Fruit fly (Drosophila melanogaster) whole organism, embryonic: ENCODE results near the gene mRpL10.

ENCODE experiments used
- Atf3 ChIP-seq: fragments of 200-800 bp; sonication (Bioruptor generic); optimal IDR thresholded peaks from 3 replicates; lab custom pipeline; 2016; ENCODE audit warnings: missing biosample characterization, missing genetic modification characterization
- Atf6 ChIP-seq: fragments of 200-800 bp; sonication (Bioruptor generic); IDR thresholded peaks from 2 replicates; pipeline ENCODE4 v1.3.6; 2022; ENCODE audit warnings: missing biosample characterization, missing genetic modification characterization
- Bdp1 ChIP-seq: fragments of 200-800 bp; sonication (Bioruptor generic); optimal IDR thresholded peaks from 3 replicates; lab custom pipeline; 2016; ENCODE audit warnings: missing biosample characterization, missing genetic modification characterization
- CG10366 ChIP-seq: fragments of 200-800 bp; sonication (Bioruptor generic); IDR thresholded peaks from 2 replicates; pipeline ENCODE4 v1.3.6; 2022; ENCODE audit warnings: missing biosample characterization, missing genetic modification characterization
- CG11560 ChIP-seq: fragments of 200-800 bp; sonication (Bioruptor generic); IDR thresholded peaks from 3 replicates; pipeline ENCODE4 v1.3.6; 2022; ENCODE audit warnings: missing biosample characterization, missing genetic modification characterization
- CG12219 ChIP-seq: fragments of 200-800 bp; sonication (Bioruptor generic); optimal IDR thresholded peaks from 3 replicates; lab custom pipeline; 2018; ENCODE audit warnings: missing biosample characterization, mild to moderate bottlenecking, missing genetic modification characterization
- CG14050 ChIP-seq: fragments of 200-800 bp; sonication (Bioruptor generic); IDR thresholded peaks from 3 replicates; pipeline ENCODE4 v1.3.6; 2022; ENCODE audit warnings: missing biosample characterization, missing genetic modification characterization
- CG15514 ChIP-seq: fragments of 200-800 bp; sonication (Bioruptor generic); optimal IDR thresholded peaks from 3 replicates; lab custom pipeline; 2017; ENCODE audit warnings: missing biosample characterization, missing genetic modification characterization, mild to moderate bottlenecking, moderate library complexity, missing genetic modification reagents
- CG1647 ChIP-seq: fragments of 200-800 bp; sonication (Bioruptor generic); optimal IDR thresholded peaks from 3 replicates; lab custom pipeline; 2016; ENCODE audit warnings: missing biosample characterization, missing genetic modification characterization
- CG17186 ChIP-seq: fragments of 200-800 bp; sonication (Bioruptor generic); optimal IDR thresholded peaks from 3 replicates; lab custom pipeline; 2017; ENCODE audit warnings: missing biosample characterization, missing genetic modification reagents, missing genetic modification characterization
- CG17385 ChIP-seq: fragments of 200-800 bp; sonication (Bioruptor generic); optimal IDR thresholded peaks from 3 replicates; lab custom pipeline; 2018; ENCODE audit warnings: missing biosample characterization, mild to moderate bottlenecking, missing genetic modification characterization
- CG17612 ChIP-seq: fragments of 200-800 bp; sonication (Bioruptor generic); IDR thresholded peaks from 2 replicates; pipeline ENCODE4 v1.3.6; 2022; ENCODE audit warnings: missing biosample characterization, missing genetic modification characterization
- CG17912 ChIP-seq: fragments of 200-800 bp; sonication (Bioruptor generic); optimal IDR thresholded peaks from 2 replicates; lab custom pipeline; 2018; ENCODE audit warnings: missing biosample characterization, mild to moderate bottlenecking, missing genetic modification characterization
- CG18476 ChIP-seq: fragments of 200-800 bp; sonication (Bioruptor generic); optimal IDR thresholded peaks from 2 replicates; lab custom pipeline; 2016; ENCODE audit warnings: missing biosample characterization, mild to moderate bottlenecking, missing genetic modification characterization
- CG18599 ChIP-seq: fragments of 200-800 bp; sonication (Bioruptor generic); optimal IDR thresholded peaks from 3 replicates; lab custom pipeline; 2017; ENCODE audit warnings: missing biosample characterization, missing genetic modification characterization, mild to moderate bottlenecking, moderate library complexity, missing genetic modification reagents
- CG31388 ChIP-seq: fragments of 200-800 bp; sonication (Bioruptor generic); optimal IDR thresholded peaks from 2 replicates; lab custom pipeline; 2016; ENCODE audit warnings: missing biosample characterization, missing genetic modification characterization
- CG3838 ChIP-seq: fragments of 200-800 bp; sonication (Bioruptor generic); optimal IDR thresholded peaks from 3 replicates; lab custom pipeline; 2016; ENCODE audit warnings: missing biosample characterization, missing genetic modification characterization
- CG4404 ChIP-seq: fragments of 200-800 bp; sonication (Bioruptor generic); IDR thresholded peaks from 2 replicates; pipeline ENCODE4 v1.3.6; 2022; ENCODE audit warnings: missing biosample characterization, missing genetic modification characterization
- CG4707 ChIP-seq: fragments of 200-800 bp; sonication (Bioruptor generic); optimal IDR thresholded peaks from 2 replicates; lab custom pipeline; 2018; ENCODE audit warnings: missing biosample characterization, mild to moderate bottlenecking, missing genetic modification characterization, moderate library complexity
- CG4854 ChIP-seq: fragments of 200-800 bp; sonication (Bioruptor generic); optimal IDR thresholded peaks from 2 replicates; lab custom pipeline; 2016; ENCODE audit warnings: missing biosample characterization, missing genetic modification characterization, inconsistent platforms
- CG5953 ChIP-seq: fragments of 200-800 bp; sonication (Bioruptor generic); IDR thresholded peaks from 2 replicates; pipeline ENCODE4 v1.3.6; 2022; ENCODE audit warnings: missing biosample characterization, missing genetic modification characterization
- CG6689 ChIP-seq: fragments of 200-800 bp; sonication (Bioruptor generic); IDR thresholded peaks from 2 replicates; pipeline ENCODE4 v1.3.6; 2022; ENCODE audit warnings: missing biosample characterization, missing genetic modification characterization
- CG7372 ChIP-seq: fragments of 200-800 bp; sonication (Bioruptor generic); IDR thresholded peaks from 2 replicates; pipeline ENCODE4 v1.3.6; 2022; ENCODE audit warnings: missing biosample characterization, missing genetic modification characterization
- CG9727 ChIP-seq: fragments of 200-800 bp; sonication (Bioruptor generic); optimal IDR thresholded peaks from 3 replicates; lab custom pipeline; 2017; ENCODE audit warnings: missing biosample characterization, mild to moderate bottlenecking, missing genetic modification characterization
- D ChIP-seq, 2 experiments: fragments of 200-800 bp in 1 of 2; fragments of >200 bp in 1 of 2; sonication (Bioruptor generic) in 1 of 2; optimal IDR thresholded peaks; 2 replicates in 1 of 2; 3 replicates in 1 of 2; lab custom pipeline; 2017; ENCODE audit warnings: mild to moderate bottlenecking in 1 of 2, missing biosample characterization in 1 of 2, missing genetic modification characterization in 1 of 2, missing genetic modification reagents in 1 of 2
- Elba2 ChIP-seq: fragments of 200-800 bp; sonication (Bioruptor generic); optimal IDR thresholded peaks from 3 replicates; lab custom pipeline; 2016; ENCODE audit warnings: missing biosample characterization, missing genetic modification characterization
- Ets65A ChIP-seq: fragments of 200-800 bp; sonication (Bioruptor generic); peaks from one replicate; lab custom pipeline; 2016; ENCODE audit warnings: missing biosample characterization, missing genetic modification characterization
- Fer2 ChIP-seq: fragments of 200-800 bp; sonication (Bioruptor generic); optimal IDR thresholded peaks from 2 replicates; lab custom pipeline; 2018; ENCODE audit warnings: missing biosample characterization, mild to moderate bottlenecking, missing genetic modification characterization, moderate library complexity
- Hand ChIP-seq: fragments of 200-800 bp; sonication (Bioruptor generic); optimal IDR thresholded peaks from 2 replicates; lab custom pipeline; 2017; ENCODE audit warnings: mild to moderate bottlenecking, missing biosample characterization, missing genetic modification reagents, missing genetic modification characterization
- Hr39 ChIP-seq: fragments of >200 bp; optimal IDR thresholded peaks from 2 replicates; lab custom pipeline; 2017
- Jarid2 ChIP-seq: fragments of 200-800 bp; sonication (Bioruptor generic); optimal IDR thresholded peaks from 3 replicates; lab custom pipeline; 2017; ENCODE audit warnings: mild to moderate bottlenecking, missing biosample characterization, missing genetic modification reagents, missing genetic modification characterization
- Lhr ChIP-seq: fragments of 200-800 bp; sonication (Bioruptor generic); optimal IDR thresholded peaks from 3 replicates; lab custom pipeline; 2017; ENCODE audit warnings: mild to moderate bottlenecking, missing biosample characterization, missing genetic modification reagents, missing genetic modification characterization
- Lpt ChIP-seq: fragments of >200 bp; optimal IDR thresholded peaks from 2 replicates; lab custom pipeline; 2018; ENCODE audit warnings: missing biosample characterization, missing genetic modification characterization
- Mad ChIP-seq: fragments of 200-800 bp; sonication (Bioruptor generic); optimal IDR thresholded peaks from 2 replicates; lab custom pipeline; 2016; ENCODE audit warnings: missing biosample characterization, missing genetic modification characterization
- Nf-YA ChIP-seq: fragments of 200-800 bp; sonication (Bioruptor generic); IDR thresholded peaks from 2 replicates; pipeline ENCODE4 v1.3.6; 2022; ENCODE audit warnings: missing biosample characterization, missing genetic modification characterization
- Nf-YC ChIP-seq: fragments of 200-800 bp; optimal IDR thresholded peaks from 3 replicates; lab custom pipeline; 2019; ENCODE audit warnings: missing biosample characterization, mild to moderate bottlenecking, missing genetic modification characterization, moderate library complexity
- Poxn ChIP-seq: fragments of 200-800 bp; sonication (Bioruptor generic); IDR thresholded peaks from 2 replicates; pipeline ENCODE4 v1.3.6; 2022; ENCODE audit warnings: missing biosample characterization, missing genetic modification characterization
- Six4 ChIP-seq: fragments of 200-800 bp; sonication (Bioruptor generic); optimal IDR thresholded peaks from 2 replicates; lab custom pipeline; 2016; ENCODE audit warnings: missing biosample characterization, missing genetic modification characterization
- bbx ChIP-seq: fragments of 200-800 bp; sonication (Bioruptor generic); IDR thresholded peaks from 2 replicates; pipeline ENCODE4 v1.3.6; 2022; ENCODE audit warnings: missing biosample characterization, missing genetic modification characterization; ENCODE audit not compliant: partially characterized antibody
- bsh ChIP-seq, 2 experiments: fragments of 200-800 bp; sonication (Bioruptor generic); optimal IDR thresholded peaks; 2 replicates each; lab custom pipeline; 2017 to 2018; ENCODE audit warnings: mild to moderate bottlenecking in 2 of 2, missing biosample characterization in 2 of 2, missing genetic modification characterization in 2 of 2, moderate library complexity in 1 of 2
- chinmo ChIP-seq: fragments of 200-800 bp; sonication (Bioruptor generic); IDR thresholded peaks from 4 replicates; pipeline ENCODE4 v1.3.6; 2022; ENCODE audit warnings: missing biosample characterization, missing genetic modification characterization; ENCODE audit not compliant: partially characterized antibody
- crc ChIP-seq: fragments of 200-800 bp; sonication (Bioruptor generic); optimal IDR thresholded peaks from 2 replicates; lab custom pipeline; 2016; ENCODE audit warnings: missing biosample characterization, missing genetic modification characterization
- fu2 ChIP-seq: fragments of 200-800 bp; sonication (Bioruptor generic); optimal IDR thresholded peaks from 2 replicates; lab custom pipeline; 2016; ENCODE audit warnings: missing biosample characterization, missing genetic modification characterization
- grn ChIP-seq: fragments of 200-800 bp; sonication (Bioruptor generic); optimal IDR thresholded peaks from 3 replicates; lab custom pipeline; 2017; ENCODE audit warnings: missing biosample characterization, missing genetic modification characterization
- gsb ChIP-seq: fragments of 200-800 bp; sonication (Bioruptor generic); IDR thresholded peaks from 2 replicates; pipeline ENCODE4 v1.3.6; 2022; ENCODE audit warnings: missing biosample characterization, missing genetic modification characterization
- kay ChIP-seq: fragments of 200-800 bp; sonication (Bioruptor generic); optimal IDR thresholded peaks from 2 replicates; lab custom pipeline; 2016; ENCODE audit warnings: missing biosample characterization, missing genetic modification characterization
- mam ChIP-seq: fragments of 200-800 bp; sonication (Bioruptor generic); optimal IDR thresholded peaks from 3 replicates; lab custom pipeline; 2016; ENCODE audit warnings: missing biosample characterization, missing genetic modification characterization
- nmo ChIP-seq: fragments of 200-800 bp; sonication (Bioruptor generic); optimal IDR thresholded peaks from 2 replicates; lab custom pipeline; 2018; ENCODE audit warnings: missing biosample characterization, mild to moderate bottlenecking, missing genetic modification characterization, moderate library complexity
- peb ChIP-seq: fragments of 200-800 bp; sonication (Bioruptor generic); IDR thresholded peaks from 2 replicates; pipeline ENCODE4 v1.3.6; 2022; ENCODE audit warnings: missing biosample characterization, missing genetic modification characterization
- sisA ChIP-seq: fragments of 200-800 bp; sonication (Bioruptor generic); IDR thresholded peaks from 2 replicates; pipeline ENCODE4 v1.3.6; 2022; ENCODE audit warnings: missing biosample characterization, missing genetic modification characterization
- twi ChIP-seq: fragments of 200-800 bp; optimal IDR thresholded peaks from 2 replicates; lab custom pipeline; 2019; ENCODE audit warnings: missing biosample characterization, mild to moderate bottlenecking, missing genetic modification characterization, moderate library complexity
- usp ChIP-seq: fragments of >200 bp; optimal IDR thresholded peaks from 2 replicates; lab custom pipeline; 2017; ENCODE audit warnings: missing biosample characterization, missing genetic modification characterization
- zen2 ChIP-seq: fragments of 200-800 bp; sonication (Bioruptor generic); IDR thresholded peaks from 3 replicates; pipeline ENCODE4 v1.3.6; 2022; ENCODE audit warnings: missing biosample characterization, missing genetic modification characterization; ENCODE audit not compliant: partially characterized antibody

The mRpL10 gene

dm6 chr2L:155994-156393, 47.6 kb upstream of the mRpL10 start, which contains the start of gene CG3436 (continued):
- TF ChIP-seq Lhr (GFP tag; lab: Kevin White, UChicago) = peak; percentile 52
- TF ChIP-seq Poxn (GFP tag; lab: Robert Waterston, UW) = no peak
- no peak for TF ChIP-seq Atf6
- TF ChIP-seq mam (GFP tag; lab: Kevin White, UChicago) = no peak
- TF ChIP-seq CG17186 (GFP tag; lab: Kevin White, UChicago) = no peak
- TF ChIP-seq CG7372 (GFP tag; lab: Robert Waterston, UW) = no peak
- no peak for TF ChIP-seq zen2 (GFP tag; lab: Robert Waterston, UW)
- TF ChIP-seq usp (GFP tag; lab: Kevin White, UChicago) = no peak
- TF ChIP-seq fu2 (GFP tag; lab: Kevin White, UChicago) = no peak
- no peak for TF ChIP-seq bsh (GFP tag; optimal IDR thresholded peaks at IDR 0.05; lab: Kevin White, UChicago)
- no peak for TF ChIP-seq CG12219 (GFP tag; lab: Kevin White, UChicago)
- TF ChIP-seq CG5953 (GFP tag; lab: Robert Waterston, UW) = no peak
- TF ChIP-seq bbx (GFP tag; lab: Robert Waterston, UW) = no peak
- peak; percentile 56 for TF ChIP-seq nmo (GFP tag; lab: Kevin White, UChicago)
- no peak for TF ChIP-seq Nf-YA
- TF ChIP-seq CG18599 (GFP tag; lab: Kevin White, UChicago) = no peak
- TF ChIP-seq Fer2 = no peak
- TF ChIP-seq CG31388 (GFP tag; lab: Kevin White, UChicago) = no peak
- no peak for TF ChIP-seq Hand (GFP tag; lab: Kevin White, UChicago)
- TF ChIP-seq grn (GFP tag; lab: Kevin White, UChicago) = no peak
- TF ChIP-seq CG18476 (GFP tag; lab: Kevin White, UChicago) = no peak
- TF ChIP-seq Hr39 = no peak
- TF ChIP-seq peb = no peak
- TF ChIP-seq Mad = no peak
- peak; percentile 95 for TF ChIP-seq CG17385 (GFP tag; lab: Kevin White, UChicago)
- TF ChIP-seq Jarid2 = no peak
- TF ChIP-seq CG6689 (GFP tag; lab: Robert Waterston, UW) = no peak
- TF ChIP-seq CG15514 (GFP tag; lab: Kevin White, UChicago) = peak; percentile 73
- no peak for TF ChIP-seq kay
- no peak for TF ChIP-seq Lpt (GFP tag; lab: Kevin White, UChicago)
- no peak for TF ChIP-seq CG4707 (GFP tag; lab: Kevin White, UChicago)
- no peak for TF ChIP-seq Nf-YC (tag; lab: Kevin White, UChicago)
- no peak for TF ChIP-seq chinmo (GFP tag; lab: Robert Waterston, UW)
- TF ChIP-seq D (optimal IDR thresholded peaks at IDR 0.05; lab: Kevin White, UChicago) = no peak
- no peak for TF ChIP-seq D (GFP tag; optimal IDR thresholded peaks at IDR 0.05; lab: Kevin White, UChicago)
- TF ChIP-seq gsb = no peak
- TF ChIP-seq CG3838 = no peak
- peak; percentile 34 for TF ChIP-seq CG17912
- TF ChIP-seq Six4 (GFP tag; lab: Kevin White, UChicago) = no peak
- no peak for TF ChIP-seq crc (GFP tag; lab: Kevin White, UChicago)
- no peak for TF ChIP-seq sisA (GFP tag; lab: Robert Waterston, UW)
- no peak for TF ChIP-seq Elba2
- TF ChIP-seq CG4854 (GFP tag; lab: Kevin White, UChicago) = no peak
- TF ChIP-seq Atf3 = no peak
- no peak for TF ChIP-seq CG17612
- TF ChIP-seq Ets65A (GFP tag; lab: Kevin White, UChicago) = peak; percentile 91
- TF ChIP-seq CG14050 = no peak
- TF ChIP-seq CG11560 = no peak
- no peak for TF ChIP-seq CG4404
- TF ChIP-seq Bdp1 (GFP tag; lab: Kevin White, UChicago) = no peak
- no peak for TF ChIP-seq CG10366
- no peak for TF ChIP-seq CG9727
- TF ChIP-seq twi (tag; lab: Kevin White, UChicago) = no peak
- no peak for TF ChIP-seq CG1647
